Fruit fly (Drosophila melanogaster) whole organism, prepupa: ENCODE data around the gene CG3704.

ENCODE experiments used
- CG11294 ChIP-seq: fragments of 200-800 bp; sonication (Bioruptor generic); IDR thresholded peaks from 2 replicates; pipeline ENCODE4 v1.3.6; 2022; ENCODE audit warnings: missing biosample characterization, missing genetic modification characterization
- CG32006 ChIP-seq: fragments of 200-800 bp; sonication (Bioruptor generic); optimal IDR thresholded peaks from 3 replicates; lab custom pipeline; 2017; ENCODE audit warnings: missing biosample characterization, mild to moderate bottlenecking, missing genetic modification characterization
- Gug ChIP-seq: fragments of 200-800 bp; sonication (Bioruptor generic); IDR thresholded peaks from 2 replicates; pipeline ENCODE4 v1.3.6; 2022; ENCODE audit warnings: missing biosample characterization, missing genetic modification characterization
- Smox ChIP-seq: fragments of 200-800 bp; sonication (Bioruptor generic); optimal IDR thresholded peaks from 3 replicates; lab custom pipeline; 2016; ENCODE audit warnings: missing biosample characterization, missing genetic modification characterization
- Sox102F ChIP-seq: fragments of 200-800 bp; sonication (Bioruptor generic); optimal IDR thresholded peaks from 2 replicates; lab custom pipeline; 2016; ENCODE audit warnings: missing biosample characterization, mild to moderate bottlenecking, missing genetic modification characterization
- dac ChIP-seq: fragments of 200-800 bp; sonication (Bioruptor generic); optimal IDR thresholded peaks from 2 replicates; lab custom pipeline; 2017; ENCODE audit warnings: missing biosample characterization, mild to moderate bottlenecking, missing genetic modification characterization
- eg ChIP-seq: fragments of 200-800 bp; sonication (Bioruptor generic); IDR thresholded peaks from 3 replicates; pipeline ENCODE4 v1.3.6; 2022; ENCODE audit warnings: missing biosample characterization, missing genetic modification characterization
- fd85E ChIP-seq: fragments of 200-800 bp; sonication (Bioruptor generic); optimal IDR thresholded peaks from 3 replicates; lab custom pipeline; 2016; ENCODE audit warnings: missing biosample characterization, missing genetic modification characterization
- fkh ChIP-seq: fragments of 200-800 bp; sonication (Bioruptor generic); optimal IDR thresholded peaks from 3 replicates; lab custom pipeline; 2017; ENCODE audit warnings: missing biosample characterization, mild to moderate bottlenecking, missing genetic modification characterization, moderate library complexity
- lz ChIP-seq: fragments of 200-800 bp; sonication (Bioruptor generic); optimal IDR thresholded peaks from 3 replicates; lab custom pipeline; 2016; ENCODE audit warnings: missing biosample characterization, missing genetic modification characterization
- topi ChIP-seq: fragments of 200-800 bp; sonication (Bioruptor generic); optimal IDR thresholded peaks from 3 replicates; lab custom pipeline; 2016; ENCODE audit warnings: missing biosample characterization, missing genetic modification characterization

DNA sequence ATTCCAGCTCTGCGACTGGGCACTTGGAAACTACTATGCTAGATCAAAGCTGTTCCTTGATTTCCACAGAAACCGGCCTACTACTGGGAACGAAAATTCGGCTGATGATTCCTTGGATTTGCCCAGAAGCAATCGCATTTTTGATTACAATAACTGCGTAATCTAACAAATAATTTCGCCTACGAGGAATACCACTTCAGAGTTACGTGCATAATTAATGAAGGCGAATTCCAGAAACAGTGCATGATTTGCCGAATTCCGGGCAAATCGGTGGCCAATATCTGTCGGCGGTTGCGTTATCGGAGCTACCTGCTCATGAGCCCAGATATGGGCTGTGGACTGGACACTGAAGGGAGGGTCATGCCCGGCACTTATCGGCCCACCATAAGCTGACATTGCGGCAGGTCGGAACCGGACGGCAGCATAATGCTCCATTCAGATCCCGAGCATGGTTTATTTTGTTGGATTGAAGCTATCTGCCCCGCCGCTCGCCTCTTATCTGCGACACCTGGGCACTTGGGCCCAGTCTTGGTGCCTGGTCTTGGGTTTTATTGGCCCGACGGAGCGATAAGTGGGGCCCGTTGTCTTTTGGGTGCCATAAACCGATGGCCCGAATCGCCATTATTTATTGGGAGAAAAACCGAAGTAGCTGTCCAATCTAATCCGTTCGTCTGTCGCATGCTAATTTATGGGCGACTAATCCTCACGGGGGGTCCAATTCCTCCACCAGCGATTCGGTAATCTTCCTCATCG is 10.4 kb downstream of the CG3704 start, which contains the start of gene CG3708:
- TF ChIP-seq topi (no peak), lz (GFP tag; lab: Kevin White, UChicago) (no peak), Gug (no peak), CG11294 (no peak), fd85E (GFP tag; lab: Kevin White, UChicago) (no peak), Sox102F (GFP tag; lab: Kevin White, UChicago) (no peak), dac (GFP tag; lab: Kevin White, UChicago) (no peak), eg (GFP tag; lab: Robert Waterston, UW) (no peak), Smox (GFP tag; lab: Kevin White, UChicago) (no peak), fkh (no peak), CG32006 (GFP tag; lab: Kevin White, UChicago) (no peak)
